Worm (Caenorhabditis elegans) whole organism, L1 larva: Measurements from ENCODE around the gene skr-20.

Experiments used
- C16A3.4 ChIP-seq: fragments of 150-350 bp; optimal IDR thresholded peaks from 2 replicates; lab custom pipeline; 2014; ENCODE audit warnings: missing biosample characterization, missing genetic modification characterization
- aha-1 ChIP-seq: fragments of 150-350 bp; optimal IDR thresholded peaks from 2 replicates; lab custom pipeline; 2014; ENCODE audit warnings: missing biosample characterization, missing genetic modification characterization
- ama-1 ChIP-seq: fragments of 150-350 bp; optimal IDR thresholded peaks from 2 replicates; lab custom pipeline; 2014
- blmp-1 ChIP-seq: fragments of 150-350 bp; optimal IDR thresholded peaks from 2 replicates; lab custom pipeline; 2014; ENCODE audit warnings: missing biosample characterization, missing genetic modification characterization
- ceh-63 ChIP-seq: fragments of 200-800 bp; sonication (Bioruptor generic); optimal IDR thresholded peaks from 2 replicates; lab custom pipeline; 2018; ENCODE audit warnings: mild to moderate bottlenecking, missing genetic modification characterization, missing compliant biosample characterization
- ceh-8 ChIP-seq: fragments of 200-800 bp; sonication (Bioruptor generic); optimal IDR thresholded peaks from 2 replicates; lab custom pipeline; 2018; ENCODE audit warnings: mild to moderate bottlenecking, missing genetic modification characterization, moderate library complexity, missing compliant biosample characterization
- ceh-88 ChIP-seq: fragments of 200-800 bp; sonication (Bioruptor generic); IDR thresholded peaks from 2 replicates; pipeline ENCODE4 v1.3.6; 2022; ENCODE audit warnings: missing genetic modification characterization, missing compliant biosample characterization
- ceh-90 ChIP-seq: sonication (generic microtip); optimal IDR thresholded peaks from 2 replicates; lab custom pipeline; 2016; ENCODE audit warnings: missing genetic modification characterization, missing compliant biosample characterization
- dpl-1 ChIP-seq, 3 experiments: fragments of 150-350 bp in 2 of 3; sonication (generic microtip) in 1 of 3; optimal IDR thresholded peaks; 2 replicates each; lab custom pipeline; 2014 to 2017; ENCODE audit warnings: missing biosample characterization in 3 of 3, missing genetic modification characterization in 3 of 3, missing genetic modification reagents in 3 of 3
- efl-1 ChIP-seq, 4 experiments: fragments of 150-350 bp; optimal IDR thresholded peaks in 3 of 4; peaks in 1 of 4; 1 replicate in 1 of 4; 2 replicates in 3 of 4; lab custom pipeline; 2014; ENCODE audit warnings: missing biosample characterization in 2 of 4, missing genetic modification characterization in 2 of 4, missing genetic modification reagents in 2 of 4
- efl-3 ChIP-seq: fragments of 200-800 bp; sonication (Bioruptor generic); optimal IDR thresholded peaks from 2 replicates; lab custom pipeline; 2018; ENCODE audit warnings: mild to moderate bottlenecking, missing genetic modification characterization, missing compliant biosample characterization
- egl-27 ChIP-seq, 2 experiments: fragments of 150-350 bp in 1 of 2; sonication (generic microtip); optimal IDR thresholded peaks; 3 replicates each; lab custom pipeline; 2017 to 2018; ENCODE audit warnings: missing biosample characterization in 2 of 2, missing genetic modification characterization in 2 of 2, missing genetic modification reagents in 2 of 2
- elt-2 ChIP-seq: sonication (generic microtip); optimal IDR thresholded peaks from 2 replicates; lab custom pipeline; 2016; ENCODE audit warnings: missing genetic modification characterization, mild to moderate bottlenecking, inconsistent platforms, missing compliant biosample characterization, missing genetic modification reagents
- elt-3 ChIP-seq, 6 experiments: fragments of 150-350 bp in 1 of 6; sonication (generic microtip); optimal IDR thresholded peaks; 2 replicates each; lab custom pipeline; 2017 to 2018; ENCODE audit warnings: missing biosample characterization in 6 of 6, missing genetic modification characterization in 6 of 6, inconsistent platforms in 1 of 6
- fkh-10 ChIP-seq: sonication (generic microtip); optimal IDR thresholded peaks from 2 replicates; lab custom pipeline; 2017; ENCODE audit warnings: missing biosample characterization, missing genetic modification reagents, missing genetic modification characterization
- grh-1 ChIP-seq: fragments of 200-800 bp; sonication (Bioruptor generic); IDR thresholded peaks from 2 replicates; pipeline ENCODE4 v1.3.6; 2022; ENCODE audit warnings: missing genetic modification reagents, missing genetic modification characterization, missing compliant biosample characterization
- hlh-17 ChIP-seq: fragments of 200-800 bp; sonication (Bioruptor generic); optimal IDR thresholded peaks from 2 replicates; lab custom pipeline; 2018; ENCODE audit warnings: missing genetic modification characterization, mild to moderate bottlenecking, missing compliant biosample characterization, moderate library complexity, borderline replicate concordance
- hlh-4 ChIP-seq: sonication (generic microtip); optimal IDR thresholded peaks from 2 replicates; lab custom pipeline; 2016; ENCODE audit warnings: mild to moderate bottlenecking, missing genetic modification characterization, missing compliant biosample characterization
- jun-1 ChIP-seq: fragments of 150-350 bp; optimal IDR thresholded peaks from 2 replicates; lab custom pipeline; 2014; ENCODE audit warnings: missing biosample characterization, missing genetic modification reagents, missing genetic modification characterization
- lin-14 ChIP-seq: fragments of 200-800 bp; sonication (Bioruptor generic); optimal IDR thresholded peaks from 2 replicates; lab custom pipeline; 2018; ENCODE audit warnings: mild to moderate bottlenecking, missing genetic modification characterization, moderate library complexity, missing compliant biosample characterization
- lin-35 ChIP-seq, 2 experiments: fragments of 150-350 bp; optimal IDR thresholded peaks; 2 replicates each; lab custom pipeline; 2014; ENCODE audit warnings: missing biosample characterization in 2 of 2, missing genetic modification characterization in 2 of 2, missing genetic modification reagents in 2 of 2
- lin-39 ChIP-seq: fragments of 150-350 bp; optimal IDR thresholded peaks from 2 replicates; lab custom pipeline; 2014; ENCODE audit warnings: missing biosample characterization, missing genetic modification reagents, missing genetic modification characterization
- lir-3 ChIP-seq: sonication (generic microtip); optimal IDR thresholded peaks from 2 replicates; lab custom pipeline; 2016; ENCODE audit warnings: mild to moderate bottlenecking, missing genetic modification characterization, moderate library complexity, missing compliant biosample characterization; ENCODE audit not compliant: poor library complexity
- lsy-2 ChIP-seq, 2 experiments: fragments of 150-350 bp; optimal IDR thresholded peaks; 2 replicates each; lab custom pipeline; 2014; ENCODE audit warnings: missing biosample characterization in 2 of 2, missing genetic modification characterization in 2 of 2
- mab-9 ChIP-seq: fragments of 200-800 bp; sonication (Bioruptor generic); IDR thresholded peaks from 2 replicates; pipeline ENCODE4 v1.3.6; 2022; ENCODE audit warnings: missing genetic modification reagents, missing genetic modification characterization, missing compliant biosample characterization
- mdl-1 ChIP-seq, 2 experiments: fragments of 150-350 bp; optimal IDR thresholded peaks; 2 replicates each; lab custom pipeline; 2014 to 2017; ENCODE audit warnings: missing biosample characterization in 2 of 2, missing genetic modification characterization in 2 of 2, inconsistent platforms in 1 of 2
- mep-1 ChIP-seq: fragments of 150-350 bp; optimal IDR thresholded peaks from 2 replicates; lab custom pipeline; 2014; ENCODE audit warnings: missing biosample characterization, missing genetic modification characterization
- nhr-12 ChIP-seq: sonication (generic microtip); optimal IDR thresholded peaks from 2 replicates; lab custom pipeline; 2017; ENCODE audit warnings: missing biosample characterization, missing genetic modification characterization
- nhr-19 ChIP-seq: fragments of 200-800 bp; sonication (Bioruptor generic); conservative IDR thresholded peaks from 2 replicates; pipeline ENCODE4 v1.3.6; 2022; ENCODE audit warnings: missing genetic modification characterization, missing compliant biosample characterization
- nhr-20 ChIP-seq: sonication (generic microtip); optimal IDR thresholded peaks from 2 replicates; lab custom pipeline; 2016; ENCODE audit warnings: mild to moderate bottlenecking, missing genetic modification characterization, missing compliant biosample characterization
- nhr-47 ChIP-seq: sonication (generic microtip); optimal IDR thresholded peaks from 2 replicates; lab custom pipeline; 2016; ENCODE audit warnings: mild to moderate bottlenecking, missing genetic modification characterization, moderate library complexity, missing compliant biosample characterization
- nhr-71 ChIP-seq: sonication (generic microtip); optimal IDR thresholded peaks from 2 replicates; lab custom pipeline; 2016; ENCODE audit warnings: mild to moderate bottlenecking, missing genetic modification characterization, moderate library complexity, missing compliant biosample characterization
- nhr-76 ChIP-seq: sonication (generic microtip); optimal IDR thresholded peaks from 2 replicates; lab custom pipeline; 2017; ENCODE audit warnings: missing biosample characterization, missing genetic modification characterization
- nhr-85 ChIP-seq: sonication (generic microtip); peaks from one replicate; lab custom pipeline; 2016; ENCODE audit warnings: missing genetic modification characterization, inconsistent platforms, missing compliant biosample characterization
- nhr-90 ChIP-seq: sonication (generic microtip); optimal IDR thresholded peaks from 2 replicates; lab custom pipeline; 2016; ENCODE audit warnings: mild to moderate bottlenecking, missing genetic modification characterization, missing compliant biosample characterization; ENCODE audit not compliant: poor library complexity
- pax-3 ChIP-seq: fragments of 200-800 bp; sonication (Bioruptor generic); optimal IDR thresholded peaks from 2 replicates; lab custom pipeline; 2018; ENCODE audit warnings: mild to moderate bottlenecking, missing genetic modification characterization, moderate library complexity, missing compliant biosample characterization
- skn-1 ChIP-seq: fragments of 150-350 bp; optimal IDR thresholded peaks from 2 replicates; lab custom pipeline; 2014; ENCODE audit warnings: missing biosample characterization, missing genetic modification characterization
- snu-23 ChIP-seq: sonication (generic microtip); optimal IDR thresholded peaks from 2 replicates; lab custom pipeline; 2016; ENCODE audit warnings: missing genetic modification characterization, missing compliant biosample characterization
- sup-37 ChIP-seq: fragments of 200-800 bp; sonication (Bioruptor generic); optimal IDR thresholded peaks from 2 replicates; lab custom pipeline; 2018; ENCODE audit warnings: mild to moderate bottlenecking, missing genetic modification characterization, missing compliant biosample characterization
- tlp-1 ChIP-seq: fragments of 150-350 bp; optimal IDR thresholded peaks from 2 replicates; lab custom pipeline; 2014; ENCODE audit warnings: missing biosample characterization, missing genetic modification characterization
- unc-30 ChIP-seq: sonication (generic microtip); optimal IDR thresholded peaks from 2 replicates; lab custom pipeline; 2017; ENCODE audit warnings: missing biosample characterization, missing genetic modification characterization
- unc-62 ChIP-seq: fragments of 150-350 bp; optimal IDR thresholded peaks from 2 replicates; lab custom pipeline; 2014; ENCODE audit warnings: missing biosample characterization, missing genetic modification reagents, missing genetic modification characterization
- zip-4 ChIP-seq: fragments of 200-800 bp; sonication (Bioruptor generic); optimal IDR thresholded peaks from 2 replicates; lab custom pipeline; 2018; ENCODE audit warnings: mild to moderate bottlenecking, missing genetic modification characterization, moderate library complexity, missing compliant biosample characterization
- ztf-4 ChIP-seq: fragments of 150-350 bp; optimal IDR thresholded peaks from 2 replicates; lab custom pipeline; 2014; ENCODE audit warnings: missing biosample characterization, missing genetic modification characterization

skr-20 gene

ce11 chrX:13248265-13248664 is 24.9 kb upstream of the skr-20 start, which contains the start of gene K08H2.7:
Gene K08H2.7 (minus strand): TSS chrX:13248437.
- TF ChIP-seq ceh-63 (GFP tag; lab: Kevin White, UChicago), result no peak
- TF ChIP-seq nhr-47 (tag; lab: Kevin White, UChicago), result no peak
- no peak for TF ChIP-seq mab-9 (GFP tag; lab: Robert Waterston, UW)
- peak; percentile 45 for TF ChIP-seq nhr-20
- TF ChIP-seq ceh-90, result no peak
- no peak for TF ChIP-seq ama-1
- peak; percentile 25 for TF ChIP-seq nhr-71 (tag; lab: Kevin White, UChicago)
- no peak for TF ChIP-seq grh-1 (GFP tag; lab: Robert Waterston, UW)
- TF ChIP-seq nhr-85 (tag; lab: Kevin White, UChicago), result peak; percentile 87
- TF ChIP-seq lin-14 (GFP tag; lab: Kevin White, UChicago), result peak; percentile 60
- TF ChIP-seq dpl-1 (GFP tag; optimal IDR thresholded peaks at IDR 0.05; lab: Kevin White, UChicago), result no peak
- no peak for TF ChIP-seq pax-3 (tag; lab: Kevin White, UChicago)
- no peak for TF ChIP-seq efl-1 (optimal IDR thresholded peaks at IDR 0.05; lab: Kevin White, UChicago)
- no peak for TF ChIP-seq efl-1 (GFP tag; optimal IDR thresholded peaks at IDR 0.05 in 1 of 2; lab: Kevin White, UChicago)
- peak; percentile 0 for TF ChIP-seq snu-23 (GFP tag; lab: Kevin White, UChicago)
- no peak for TF ChIP-seq nhr-12 (tag; lab: Kevin White, UChicago)
- no peak for TF ChIP-seq zip-4 (GFP tag; lab: Kevin White, UChicago)
- no peak for TF ChIP-seq C16A3.4 (tag; lab: Kevin White, UChicago)
- TF ChIP-seq ceh-8, result no peak

- TF ChIP-seq blmp-1 (tag; lab: Kevin White, UChicago) (no peak), skn-1 (no peak), hlh-17 (no peak), elt-2 (peak; percentile 58), lin-39 (tag; lab: Kevin White, UChicago) (no peak), mdl-1 (tag; optimal IDR thresholded peaks at IDR 0.05; lab: Kevin White, UChicago) (peak in 1 of 2 experiments; percentile 6), unc-30 (no peak), lin-35 (GFP tag; optimal IDR thresholded peaks at IDR 0.05; lab: Kevin White, UChicago) (peak in 1 of 2 experiments; percentile 29), efl-1 (optimal IDR thresholded peaks at IDR 0.05; lab: Kevin White, UChicago) (no peak), efl-1 (GFP tag; optimal IDR thresholded peaks at IDR 0.05 in 1 of 2; lab: Kevin White, UChicago) (peak in 1 of 2 experiments; percentile 78), lsy-2 (tag; optimal IDR thresholded peaks at IDR 0.05; lab: Kevin White, UChicago) (no peak)
- TF ChIP-seq, all 84 proteins: peak for 4
Measured at ce11 chrX:13247614-13248013, 24.3 kb upstream of the skr-20 start.

ce11 chrX:13246668-13247358 is 23.5 kb upstream of the skr-20 start:
- TF ChIP-seq tlp-1 (tag; lab: Kevin White, UChicago) (no peak), lsy-2 (tag; optimal IDR thresholded peaks at IDR 0.05; lab: Kevin White, UChicago) (peak in 1 of 2 experiments; percentile 61), blmp-1 (tag; lab: Kevin White, UChicago) (peak; percentile 64), nhr-12 (tag; lab: Kevin White, UChicago) (no peak), dpl-1 (GFP tag; optimal IDR thresholded peaks at IDR 0.05; lab: Kevin White, UChicago) (peak in 1 of 3 experiments; percentile 5), nhr-90 (peak; percentile 41), efl-3 (GFP tag; lab: Kevin White, UChicago) (no peak), mep-1 (tag; lab: Kevin White, UChicago) (no peak), C16A3.4 (tag; lab: Kevin White, UChicago) (no peak), nhr-20 (peak; percentile 82), ceh-88 (no peak), mdl-1 (tag; optimal IDR thresholded peaks at IDR 0.05; lab: Kevin White, UChicago) (peak in 1 of 2 experiments; percentile 51), fkh-10 (GFP tag; lab: Kevin White, UChicago) (no peak), lin-35 (GFP tag; optimal IDR thresholded peaks at IDR 0.05; lab: Kevin White, UChicago) (peak in 1 of 2 experiments; percentile 65), unc-62 (GFP tag; lab: Kevin White, UChicago) (no peak), nhr-19 (GFP tag; lab: Robert Waterston, UW) (peak; percentile 32; the same call in 1 of the 2 replicates), ceh-90 (no peak), nhr-71 (tag; lab: Kevin White, UChicago) (peak; percentile 49), lin-14 (GFP tag; lab: Kevin White, UChicago) (peak; percentile 46), egl-27 (tag; optimal IDR thresholded peaks at IDR 0.05; lab: Kevin White, UChicago) (no peak), sup-37 (no peak), nhr-76 (no peak), nhr-85 (tag; lab: Kevin White, UChicago) (peak; percentile 86), aha-1 (tag; lab: Kevin White, UChicago) (no peak), elt-2 (peak; percentile 0), hlh-4 (tag; lab: Kevin White, UChicago) (no peak), jun-1 (tag; lab: Kevin White, UChicago) (no peak), lin-39 (tag; lab: Kevin White, UChicago) (no peak), ztf-4 (tag; lab: Kevin White, UChicago) (no peak), elt-3 (tag; optimal IDR thresholded peaks at IDR 0.05; lab: Kevin White, UChicago) (peak in 2 of 6 experiments; percentile 7 to 24), snu-23 (GFP tag; lab: Kevin White, UChicago) (peak; percentile 56), lir-3 (no peak)
